Worm (Caenorhabditis elegans) whole organism, L4 larva: ENCODE data around the gene str-227.

Experiments used
- F10B5.3 ChIP-seq: sonication (generic microtip); optimal IDR thresholded peaks from 2 replicates; lab custom pipeline; 2016; ENCODE audit warnings: mild to moderate bottlenecking, missing genetic modification characterization, missing compliant biosample characterization
- F44E2.7 ChIP-seq: fragments of 200-800 bp; sonication (Bioruptor generic); IDR thresholded peaks from 2 replicates; pipeline ENCODE4 v2.1.2; 2022; ENCODE audit warnings: missing genetic modification characterization, missing compliant biosample characterization
- F49E8.2 ChIP-seq: sonication (generic microtip); optimal IDR thresholded peaks from 2 replicates; lab custom pipeline; 2016; ENCODE audit warnings: missing compliant biosample characterization, mild to moderate bottlenecking, missing genetic modification characterization, borderline replicate concordance
- R02D3.7 ChIP-seq: fragments of 150-350 bp; sonication (generic microtip); optimal IDR thresholded peaks from 3 replicates; lab custom pipeline; 2014; ENCODE audit warnings: missing biosample characterization, missing genetic modification characterization
- T20F7.1 ChIP-seq: fragments of 200-800 bp; sonication (Bioruptor generic); optimal IDR thresholded peaks from 2 replicates; lab custom pipeline; 2018; ENCODE audit warnings: mild to moderate bottlenecking, missing genetic modification characterization, missing compliant biosample characterization
- T26A8.4 ChIP-seq: fragments of 200-800 bp; sonication (Bioruptor generic); IDR thresholded peaks from 2 replicates; pipeline ENCODE4 v1.3.6; 2022; ENCODE audit warnings: missing genetic modification characterization, missing compliant biosample characterization
- Y105C5A.15 ChIP-seq: fragments of 200-800 bp; sonication (Bioruptor generic); IDR thresholded peaks from 2 replicates; pipeline ENCODE4 v1.3.6; 2022; ENCODE audit warnings: missing genetic modification characterization, missing compliant biosample characterization
- Y48G9A.11 ChIP-seq: fragments of 200-800 bp; sonication (Bioruptor generic); IDR thresholded peaks from 2 replicates; pipeline ENCODE4 v1.3.6; 2022; ENCODE audit warnings: missing genetic modification reagents, missing genetic modification characterization, missing compliant biosample characterization
- Y75B8A.6 ChIP-seq: fragments of 200-800 bp; sonication (Bioruptor generic); IDR thresholded peaks from 2 replicates; pipeline ENCODE4 v1.3.6; 2022; ENCODE audit warnings: missing genetic modification reagents, missing genetic modification characterization, missing compliant biosample characterization
- aha-1 ChIP-seq: fragments of 150-350 bp; peaks from one replicate; lab custom pipeline; 2014; ENCODE audit warnings: missing biosample characterization, missing genetic modification characterization
- arid-1 ChIP-seq: fragments of 200-800 bp; sonication (Bioruptor generic); conservative IDR thresholded peaks from 2 replicates; pipeline ENCODE4 v1.3.6; 2022; ENCODE audit warnings: missing genetic modification reagents, missing genetic modification characterization, missing compliant biosample characterization
- attf-4 ChIP-seq: sonication (generic microtip); optimal IDR thresholded peaks from 3 replicates; lab custom pipeline; 2017; ENCODE audit warnings: missing biosample characterization, missing genetic modification characterization
- ceh-20 ChIP-seq: fragments of 200-800 bp; sonication (Bioruptor generic); IDR thresholded peaks from 2 replicates; pipeline ENCODE4 v1.3.6; 2022; ENCODE audit warnings: missing genetic modification reagents, missing genetic modification characterization, missing compliant biosample characterization
- ceh-32 ChIP-seq: sonication (generic microtip); optimal IDR thresholded peaks from 2 replicates; lab custom pipeline; 2016; ENCODE audit warnings: mild to moderate bottlenecking, missing genetic modification characterization, missing compliant biosample characterization; ENCODE audit not compliant: poor library complexity
- ceh-44 ChIP-seq: fragments of 200-800 bp; sonication (Bioruptor generic); IDR thresholded peaks from 2 replicates; pipeline ENCODE4 v1.3.6; 2022; ENCODE audit warnings: missing genetic modification reagents, missing genetic modification characterization, missing compliant biosample characterization
- ceh-62 ChIP-seq: sonication (generic microtip); optimal IDR thresholded peaks from 2 replicates; lab custom pipeline; 2017; ENCODE audit warnings: missing biosample characterization, missing genetic modification characterization
- daf-19 ChIP-seq: fragments of 200-800 bp; sonication (Bioruptor generic); conservative IDR thresholded peaks from 2 replicates; pipeline ENCODE4 v1.3.6; 2022; ENCODE audit warnings: missing genetic modification characterization, missing compliant biosample characterization
- dpl-1 ChIP-seq: fragments of 150-350 bp; optimal IDR thresholded peaks from 2 replicates; lab custom pipeline; 2014; ENCODE audit warnings: missing biosample characterization, missing genetic modification reagents, missing genetic modification characterization
- duxl-1 ChIP-seq: sonication (generic microtip); optimal IDR thresholded peaks from 2 replicates; lab custom pipeline; 2016; ENCODE audit warnings: mild to moderate bottlenecking, missing genetic modification characterization, moderate library complexity, missing compliant biosample characterization; ENCODE audit not compliant: poor library complexity
- dve-1 ChIP-seq: sonication (generic microtip); optimal IDR thresholded peaks from 2 replicates; lab custom pipeline; 2017; ENCODE audit warnings: antibody characterized with exemption, mild to moderate bottlenecking, missing genetic modification characterization, missing compliant biosample characterization; ENCODE audit not compliant: insufficient read depth
- hif-1 ChIP-seq, 2 experiments: sonication (generic microtip); optimal IDR thresholded peaks; 2 replicates each; lab custom pipeline; 2016 to 2017; ENCODE audit warnings: missing compliant biosample characterization in 2 of 2, missing genetic modification characterization in 2 of 2, missing genetic modification reagents in 2 of 2, missing genotype in 2 of 2, mild to moderate bottlenecking in 1 of 2
- hlh-30 ChIP-seq: sonication (generic microtip); optimal IDR thresholded peaks from 2 replicates; lab custom pipeline; 2017; ENCODE audit warnings: antibody characterized with exemption, mild to moderate bottlenecking, missing genetic modification characterization, missing compliant biosample characterization; ENCODE audit not compliant: insufficient read depth
- hmg-1.1 ChIP-seq: fragments of 200-800 bp; sonication (Bioruptor generic); IDR thresholded peaks from 2 replicates; pipeline ENCODE4 v1.3.6; 2022; ENCODE audit warnings: missing genetic modification reagents, missing genetic modification characterization, missing compliant biosample characterization
- lim-7 ChIP-seq: fragments of 200-800 bp; sonication (Bioruptor generic); IDR thresholded peaks from 2 replicates; pipeline ENCODE4 v1.3.6; 2022; ENCODE audit warnings: missing genetic modification characterization, missing compliant biosample characterization
- lin-13 ChIP-seq: fragments of 150-350 bp; optimal IDR thresholded peaks from 2 replicates; lab custom pipeline; 2014; ENCODE audit warnings: missing biosample characterization, missing genetic modification reagents, missing genetic modification characterization
- lin-15B ChIP-seq: fragments of 150-350 bp; sonication (generic microtip); optimal IDR thresholded peaks from 3 replicates; lab custom pipeline; 2014; ENCODE audit warnings: missing biosample characterization, missing genetic modification characterization
- lin-39 ChIP-seq: fragments of 150-350 bp; optimal IDR thresholded peaks from 2 replicates; lab custom pipeline; 2014; ENCODE audit warnings: missing biosample characterization, missing genetic modification reagents, missing genetic modification characterization
- lir-3 ChIP-seq: sonication (generic microtip); optimal IDR thresholded peaks from 2 replicates; lab custom pipeline; 2016; ENCODE audit warnings: mild to moderate bottlenecking, missing genetic modification characterization, missing compliant biosample characterization
- madf-5 ChIP-seq, 2 experiments: fragments of 200-800 bp; sonication (Bioruptor generic); IDR thresholded peaks; 2 replicates each; pipeline ENCODE4 v1.3.6; 2022; ENCODE audit warnings: missing compliant biosample characterization in 2 of 2, missing genetic modification characterization in 2 of 2
- mdl-1 ChIP-seq, 2 experiments: fragments of 150-350 bp in 1 of 2; sonication (generic microtip) in 1 of 2; optimal IDR thresholded peaks; 2 replicates each; lab custom pipeline; 2014 to 2017; ENCODE audit warnings: missing biosample characterization in 2 of 2, missing genetic modification characterization in 2 of 2
- nhr-102 ChIP-seq: sonication (generic microtip); optimal IDR thresholded peaks from 2 replicates; lab custom pipeline; 2016; ENCODE audit warnings: mild to moderate bottlenecking, missing genetic modification characterization, moderate library complexity, missing compliant biosample characterization
- nhr-11 ChIP-seq: fragments of 150-350 bp; optimal IDR thresholded peaks from 2 replicates; lab custom pipeline; 2014; ENCODE audit warnings: missing biosample characterization, missing genetic modification characterization
- nhr-25 ChIP-seq: sonication (generic microtip); optimal IDR thresholded peaks from 2 replicates; lab custom pipeline; 2017; ENCODE audit warnings: missing genetic modification characterization, mild to moderate bottlenecking, missing compliant biosample characterization, antibody characterized with exemption, moderate library complexity, borderline replicate concordance; ENCODE audit not compliant: insufficient read depth
- nhr-42 ChIP-seq: fragments of 200-800 bp; sonication (Bioruptor generic); IDR thresholded peaks from 2 replicates; pipeline ENCODE4 v1.3.6; 2022; ENCODE audit warnings: missing genetic modification characterization, missing compliant biosample characterization
- pqm-1 ChIP-seq: sonication (generic microtip); optimal IDR thresholded peaks from 2 replicates; lab custom pipeline; 2017; ENCODE audit warnings: missing biosample characterization, missing genetic modification characterization
- rbr-2 ChIP-seq: sonication (generic microtip); optimal IDR thresholded peaks from 2 replicates; lab custom pipeline; 2016; ENCODE audit warnings: missing genotype, missing genetic modification characterization, missing compliant biosample characterization
- sdz-12 ChIP-seq: fragments of 200-800 bp; sonication (Bioruptor generic); optimal IDR thresholded peaks from 2 replicates; lab custom pipeline; 2018; ENCODE audit warnings: mild to moderate bottlenecking, missing genetic modification characterization, missing compliant biosample characterization
- tag-97 ChIP-seq: fragments of 200-800 bp; sonication (Bioruptor generic); IDR thresholded peaks from 2 replicates; pipeline ENCODE4 v1.3.6; 2022; ENCODE audit warnings: missing genetic modification characterization, missing compliant biosample characterization
- unc-62 ChIP-seq, 3 experiments: fragments of 150-350 bp in 1 of 3; sonication (generic microtip); optimal IDR thresholded peaks in 2 of 3; peaks in 1 of 3; 1 replicate in 1 of 3; 2 replicates in 2 of 3; lab custom pipeline; 2014 to 2017; ENCODE audit warnings: missing biosample characterization in 3 of 3, missing genetic modification characterization in 3 of 3, missing genetic modification reagents in 3 of 3, missing genotype in 1 of 3
- vab-7 ChIP-seq: fragments of 200-800 bp; sonication (Bioruptor generic); IDR thresholded peaks from 2 replicates; pipeline ENCODE4 v1.3.6; 2022; ENCODE audit warnings: missing genetic modification reagents, missing genetic modification characterization, missing compliant biosample characterization
- zfp-2 ChIP-seq: sonication (generic microtip); optimal IDR thresholded peaks from 2 replicates; lab custom pipeline; 2016; ENCODE audit warnings: mild to moderate bottlenecking, missing genetic modification characterization, missing compliant biosample characterization
- zip-11 ChIP-seq: fragments of 200-800 bp; sonication (Bioruptor generic); IDR thresholded peaks from 2 replicates; pipeline ENCODE4 v1.3.6; 2022; ENCODE audit warnings: missing genetic modification characterization, missing compliant biosample characterization

Gene str-227

ce11 chrV:3546517-3546916 lies 28.5 kb downstream of the str-227 start, which contains the start of gene srbc-68:
TSS of gene srbc-68 (minus strand) at chrV:3546617.
- TF ChIP-seq hlh-30 = no peak
- TF ChIP-seq vab-7 (GFP tag; lab: Robert Waterston, UW) = no peak
- no peak for TF ChIP-seq dve-1 (tag; lab: Kevin White, UChicago)
- TF ChIP-seq madf-5 (GFP tag; IDR thresholded peaks at IDR 0.05; lab: Robert Waterston, UW) = no peak
- no peak for TF ChIP-seq lin-15B (tag; lab: Kevin White, UChicago)
- no peak for TF ChIP-seq nhr-11 (tag; lab: Kevin White, UChicago)
- TF ChIP-seq ceh-32 (tag; lab: Kevin White, UChicago) = no peak
- TF ChIP-seq lir-3 = no peak
- TF ChIP-seq attf-4 (tag; lab: Kevin White, UChicago) = no peak
- TF ChIP-seq ceh-44 (GFP tag; lab: Robert Waterston, UW) = no peak
- TF ChIP-seq lin-39 (tag; lab: Kevin White, UChicago) = no peak
- TF ChIP-seq sdz-12 (GFP tag; lab: Kevin White, UChicago) = no peak
- TF ChIP-seq T20F7.1 (GFP tag; lab: Kevin White, UChicago) = no peak
- no peak for TF ChIP-seq lin-13 (GFP tag; lab: Kevin White, UChicago)
- TF ChIP-seq hif-1 (tag; optimal IDR thresholded peaks at IDR 0.05; lab: Kevin White, UChicago) = no peak
- no peak for TF ChIP-seq R02D3.7 (tag; lab: Kevin White, UChicago)
- TF ChIP-seq nhr-42 (GFP tag; lab: Robert Waterston, UW) = no peak
- TF ChIP-seq, all 104 proteins: peak for 0

DNA sequence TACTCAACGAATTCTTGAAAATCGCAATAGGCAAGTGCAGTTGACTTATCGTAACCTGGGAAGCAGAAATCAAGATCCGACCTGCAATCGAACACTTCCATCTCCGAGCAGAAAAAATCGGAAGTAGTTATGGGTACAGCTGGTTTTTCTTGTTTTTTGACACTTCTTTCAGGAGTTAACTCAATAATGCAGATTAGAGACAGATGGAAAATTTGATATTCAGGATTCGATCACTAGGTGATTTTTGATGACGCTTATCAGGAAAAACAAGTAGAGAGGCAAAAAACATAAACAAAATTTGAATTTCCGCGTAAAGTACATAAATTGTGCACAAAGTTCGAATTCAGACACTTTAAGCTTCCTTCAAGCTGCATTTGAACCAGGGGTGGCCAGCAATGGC lies 30.8 kb downstream of the str-227 start, which contains the start of gene srw-130:
srw-130 (minus strand) TSS at position 101 of the 400 bp plus-strand sequence.
- no peak for TF ChIP-seq duxl-1 (tag; lab: Kevin White, UChicago)
- TF ChIP-seq F49E8.2 (tag; lab: Kevin White, UChicago) = no peak
- TF ChIP-seq sdz-12 (GFP tag; lab: Kevin White, UChicago) = no peak
- no peak for TF ChIP-seq arid-1
- TF ChIP-seq nhr-25 (tag; lab: Kevin White, UChicago) = no peak

- TF ChIP-seq T26A8.4 (GFP tag; lab: Robert Waterston, UW) (no peak), aha-1 (no peak), hmg-1.1 (GFP tag; lab: Robert Waterston, UW) (no peak), dpl-1 (GFP tag; lab: Kevin White, UChicago) (no peak), rbr-2 (no peak), ceh-62 (tag; lab: Kevin White, UChicago) (no peak), Y75B8A.6 (no peak), Y105C5A.15 (no peak), nhr-102 (tag; lab: Kevin White, UChicago) (no peak), Y48G9A.11 (GFP tag; lab: Robert Waterston, UW) (no peak), F44E2.7 (GFP tag; lab: Robert Waterston, UW) (no peak), lim-7 (no peak), F10B5.3 (tag; lab: Kevin White, UChicago) (no peak), daf-19 (no peak)
Observed at ce11 chrV:3549553-3549952, 31.6 kb downstream of the str-227 start, which contains the start of gene sri-21. TSS of gene sri-21 (plus strand) at chrV:3549853.

DNA sequence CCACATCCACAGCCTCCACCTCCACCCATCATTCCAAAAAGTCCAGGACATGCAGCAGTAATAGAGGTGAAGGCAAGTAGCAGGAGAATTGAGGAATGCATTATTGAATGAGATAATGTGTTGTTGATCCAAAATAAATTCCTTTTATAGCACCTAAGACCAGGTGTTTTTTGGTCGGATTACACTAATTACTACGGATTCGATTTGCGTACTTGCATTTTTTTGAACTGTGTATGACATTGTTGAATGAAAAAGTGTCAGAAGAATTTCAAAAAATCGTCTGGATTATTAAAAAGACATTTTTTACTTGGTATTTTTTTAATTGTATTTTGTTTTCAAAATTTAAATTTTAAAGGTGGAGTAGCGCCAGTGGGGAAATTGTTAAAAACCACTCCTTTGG lies 33.8 kb downstream of the str-227 start, which contains the start of gene grl-28:
grl-28 (minus strand) TSS at position 101 of the 400 bp plus-strand sequence.
- TF ChIP-seq ceh-20 (GFP tag; lab: Robert Waterston, UW) = no peak
- TF ChIP-seq madf-5 (GFP tag; IDR thresholded peaks at IDR 0.05; lab: Robert Waterston, UW) = no peak
- TF ChIP-seq tag-97 (GFP tag; lab: Robert Waterston, UW) = no peak
- TF ChIP-seq zfp-2 (tag; lab: Kevin White, UChicago) = no peak
- TF ChIP-seq hif-1 (tag; optimal IDR thresholded peaks at IDR 0.05; lab: Kevin White, UChicago) = no peak
- no peak for TF ChIP-seq F44E2.7 (GFP tag; lab: Robert Waterston, UW)
- no peak for TF ChIP-seq ceh-44 (GFP tag; lab: Robert Waterston, UW)
- TF ChIP-seq unc-62 (GFP tag; optimal IDR thresholded peaks at IDR 0.05 in 1 of 2; lab: Kevin White, UChicago) = no peak
- TF ChIP-seq unc-62 (tag; optimal IDR thresholded peaks at IDR 0.05; lab: Kevin White, UChicago) = no peak
- TF ChIP-seq mdl-1 (tag; optimal IDR thresholded peaks at IDR 0.05; lab: Kevin White, UChicago) = no peak
- TF ChIP-seq pqm-1 (tag; lab: Kevin White, UChicago) = no peak
- TF ChIP-seq daf-19 = no peak
- TF ChIP-seq nhr-25 (tag; lab: Kevin White, UChicago) = no peak
- no peak for TF ChIP-seq aha-1
- TF ChIP-seq zip-11 (GFP tag; lab: Robert Waterston, UW) = no peak
